Fruit fly (Drosophila melanogaster) whole organism: ENCODE results near the gene CG11248.

Experiments used
- CG8478 ChIP-seq: fragments of >200 bp; optimal IDR thresholded peaks from 2 replicates; lab custom pipeline; 2018; ENCODE audit warnings: inconsistent platforms
- Dll ChIP-seq: fragments of >200 bp; optimal IDR thresholded peaks from 2 replicates; lab custom pipeline; 2017
- pan ChIP-seq: fragments of >200 bp; optimal IDR thresholded peaks from 2 replicates; lab custom pipeline; 2017
- psq ChIP-seq: fragments of >200 bp; optimal IDR thresholded peaks from 2 replicates; lab custom pipeline; 2017
- usp ChIP-seq: fragments of >200 bp; optimal IDR thresholded peaks from 2 replicates; lab custom pipeline; 2017; ENCODE audit warnings: missing biosample characterization, missing genetic modification characterization, mixed read lengths

DNA sequence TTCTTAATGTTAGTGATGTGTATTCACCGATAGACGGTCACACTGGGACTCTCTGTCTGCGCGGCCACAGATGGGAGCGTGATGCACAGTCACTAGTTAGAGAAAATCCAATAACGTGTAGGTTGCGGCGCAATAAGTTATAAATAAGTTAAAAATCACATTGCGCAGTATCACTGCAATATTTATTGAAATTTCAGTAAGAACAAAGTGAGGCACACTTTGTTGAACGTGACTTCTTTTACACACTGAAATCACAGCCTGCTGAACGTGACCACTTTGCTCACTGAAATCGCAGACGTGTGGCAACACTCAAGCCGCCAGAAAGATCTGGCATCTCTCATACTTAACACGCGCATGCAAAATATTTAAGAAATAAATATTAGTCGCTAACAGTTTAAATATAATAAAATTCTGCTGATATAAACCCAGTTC, 48.8 kb downstream of the CG11248 start, which contains the start of the genes CG11247 and Polr2H:
- TF ChIP-seq Dll: no peak
- no peak for TF ChIP-seq psq
- TF ChIP-seq pan (lab: Kevin White, UChicago): no peak
- no peak for TF ChIP-seq usp (GFP tag; lab: Kevin White, UChicago)
- no peak for TF ChIP-seq CG8478 (lab: Kevin White, UChicago)
